Worm (Caenorhabditis elegans) whole organism, L4 larva: ENCODE results near the gene C09E7.4.

Experiments
- dpl-1 ChIP-seq: fragments of 150-350 bp; optimal IDR thresholded peaks from 2 replicates; lab custom pipeline; 2014; ENCODE audit warnings: missing biosample characterization, missing genetic modification reagents, missing genetic modification characterization
- lin-15B ChIP-seq: fragments of 150-350 bp; sonication (generic microtip); optimal IDR thresholded peaks from 3 replicates; lab custom pipeline; 2014; ENCODE audit warnings: missing biosample characterization, missing genetic modification characterization
- mdl-1 ChIP-seq, 2 experiments: fragments of 150-350 bp in 1 of 2; sonication (generic microtip) in 1 of 2; optimal IDR thresholded peaks; 2 replicates each; lab custom pipeline; 2014 to 2017; ENCODE audit warnings: missing biosample characterization in 2 of 2, missing genetic modification characterization in 2 of 2
- nhr-11 ChIP-seq: fragments of 150-350 bp; optimal IDR thresholded peaks from 2 replicates; lab custom pipeline; 2014; ENCODE audit warnings: missing biosample characterization, missing genetic modification characterization

ce11 chrIII:6508327-6508726 is 28.5 kb downstream of the C09E7.4 start:
- TF ChIP-seq nhr-11 (tag; lab: Kevin White, UChicago) (no peak), lin-15B (no peak), dpl-1 (GFP tag; lab: Kevin White, UChicago) (no peak), mdl-1 (tag; optimal IDR thresholded peaks at IDR 0.05; lab: Kevin White, UChicago) (no peak)
